Fruit fly (Drosophila melanogaster): Measurements from ENCODE around the gene CG34323.

- TF ChIP-seq HLHmδ (GFP tag; optimal IDR thresholded peaks at IDR 0.05) (no peak), slou (GFP tag; optimal IDR thresholded peaks at IDR 0.05) (no peak), Fer3 (tag; optimal IDR thresholded peaks at IDR 0.05) (no peak), br (optimal IDR thresholded peaks at IDR 0.05) (no peak), Gug (GFP tag; IDR thresholded peaks at IDR 0.05) (no peak), Antp (GFP tag; optimal IDR thresholded peaks at IDR 0.05) (no peak), CG7357 (GFP tag; IDR thresholded peaks at IDR 0.05) (no peak), BtbVII (GFP tag; optimal IDR thresholded peaks at IDR 0.05) (no peak), CHES-1-like (GFP tag; optimal IDR thresholded peaks at IDR 0.05) (no peak)
Measured at dm6 chrX:12031400-12031799, 38.8 kb upstream of the CG34323 start, which contains the start of gene Cyp311a1.

Data from whole organism, embryonic.